Worm (Caenorhabditis elegans): Measurements from ENCODE around the gene C05D12.7.

ce11 chrII:11431584-11431983, 21.7 kb downstream of the C05D12.7 start, which contains the start of gene C05D12.4:
- TF ChIP-seq pha-4 (tag; optimal IDR thresholded peaks at IDR 0.05), result no peak
- TF ChIP-seq syd-9 (tag; optimal IDR thresholded peaks at IDR 0.05), result no peak
- no peak for TF ChIP-seq lim-6 (tag; optimal IDR thresholded peaks at IDR 0.05)
- TF ChIP-seq fkh-10 (GFP tag; optimal IDR thresholded peaks at IDR 0.05), result no peak
- no peak for TF ChIP-seq C38D4.7 (GFP tag; optimal IDR thresholded peaks at IDR 0.05)
- TF ChIP-seq F13H6.1 (tag; optimal IDR thresholded peaks at IDR 0.05), result no peak
- TF ChIP-seq ceh-19 (GFP tag; optimal IDR thresholded peaks at IDR 0.05), result no peak
- TF ChIP-seq unc-3 (GFP tag; conservative IDR thresholded peaks at IDR 0.05), result no peak
- no peak for TF ChIP-seq unc-3 (tag; optimal IDR thresholded peaks at IDR 0.05)
- TF ChIP-seq ceh-24 (tag; optimal IDR thresholded peaks at IDR 0.05), result no peak
- TF ChIP-seq pax-1 (tag; optimal IDR thresholded peaks at IDR 0.05), result no peak
- TF ChIP-seq tbx-2 (tag; optimal IDR thresholded peaks at IDR 0.05), result no peak
- TF ChIP-seq fkh-6 (tag; optimal IDR thresholded peaks at IDR 0.05), result no peak
- no peak for TF ChIP-seq ceh-31 (tag; optimal IDR thresholded peaks at IDR 0.05)
- TF ChIP-seq rnt-1 (tag; optimal IDR thresholded peaks at IDR 0.05), result no peak
